Fruit fly (Drosophila melanogaster) whole organism: ENCODE measurements around the gene Xrp1.

ENCODE experiments used
- CG8478 ChIP-seq: fragments of >200 bp; optimal IDR thresholded peaks from 2 replicates; lab custom pipeline; 2018; ENCODE audit warnings: inconsistent platforms
- Dll ChIP-seq: fragments of >200 bp; optimal IDR thresholded peaks from 2 replicates; lab custom pipeline; 2017
- EcR ChIP-seq, 2 experiments: fragments of >200 bp; optimal IDR thresholded peaks; 2 replicates each; lab custom pipeline; 2017; ENCODE audit warnings: missing biosample characterization in 2 of 2, missing genetic modification characterization in 2 of 2, missing genetic modification reagents in 2 of 2
- pan ChIP-seq: fragments of >200 bp; optimal IDR thresholded peaks from 2 replicates; lab custom pipeline; 2017
- psq ChIP-seq: fragments of >200 bp; optimal IDR thresholded peaks from 2 replicates; lab custom pipeline; 2017
- usp ChIP-seq: fragments of >200 bp; optimal IDR thresholded peaks from 2 replicates; lab custom pipeline; 2017; ENCODE audit warnings: missing biosample characterization, missing genetic modification characterization, mixed read lengths

DNA sequence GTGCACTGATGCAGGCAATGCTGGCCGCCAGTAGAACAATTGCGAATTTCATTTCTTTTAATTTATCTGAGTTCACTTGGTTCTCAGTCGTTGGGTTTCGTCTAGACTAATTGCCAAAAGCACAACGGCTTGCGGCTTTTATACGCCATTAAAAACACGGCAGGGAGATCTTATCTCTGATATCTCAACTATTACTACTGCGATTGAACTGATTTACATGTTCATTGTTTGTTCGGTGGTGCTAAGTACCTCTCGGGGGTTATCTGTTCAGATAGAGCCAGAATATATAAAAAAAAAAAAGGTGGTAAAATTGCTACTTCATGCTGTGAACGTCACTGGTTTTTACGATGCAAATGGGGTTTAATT is 9.2 kb upstream of the Xrp1 start, which contains the start of gene CG14292:
- TF ChIP-seq CG8478 = no peak
- no peak for TF ChIP-seq psq (lab: Kevin White, UChicago)
- TF ChIP-seq EcR (GFP tag; optimal IDR thresholded peaks at IDR 0.05; lab: Kevin White, UChicago) = no peak
- no peak for TF ChIP-seq pan
- TF ChIP-seq usp = no peak
- no peak for TF ChIP-seq Dll (lab: Kevin White, UChicago)
